Worm (Caenorhabditis elegans) whole organism, mixed stage, embryonic: Measurements from ENCODE around the gene T02H6.5.

Source experiments
- nhr-28 ChIP-seq: fragments of 150-350 bp; optimal IDR thresholded peaks from 2 replicates; lab custom pipeline; 2014; ENCODE audit warnings: missing biosample characterization, missing genetic modification characterization
- nhr-76 ChIP-seq: sonication (generic microtip); optimal IDR thresholded peaks from 2 replicates; lab custom pipeline; 2017; ENCODE audit warnings: missing biosample characterization, missing genetic modification characterization
- unc-62 ChIP-seq: fragments of 150-350 bp; optimal IDR thresholded peaks from 2 replicates; lab custom pipeline; 2014; ENCODE audit warnings: missing biosample characterization, missing genetic modification reagents, missing genetic modification characterization

DNA sequence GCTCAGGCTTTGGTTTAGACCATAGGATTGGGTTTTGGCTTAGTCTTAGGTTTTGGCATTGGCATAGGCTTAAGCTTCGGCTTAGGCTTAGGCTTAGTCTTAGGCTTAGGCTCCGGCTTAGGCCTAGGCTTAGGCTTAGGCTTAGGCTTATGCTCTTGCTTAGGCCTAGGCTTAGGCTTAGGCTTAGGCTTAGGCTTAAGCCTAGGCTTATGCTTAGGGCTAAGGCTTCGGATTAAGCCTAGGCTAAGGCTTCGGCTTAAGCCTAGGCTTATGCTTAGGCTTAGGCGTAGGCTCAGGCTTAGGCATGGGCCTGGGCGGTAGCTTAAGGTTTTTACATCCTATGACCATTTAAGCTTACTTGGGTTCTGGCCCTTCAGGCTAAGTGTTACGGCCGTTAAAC lies 33.6 kb upstream of the T02H6.5 start:
- TF ChIP-seq nhr-76 (tag; lab: Kevin White, UChicago) = no peak
- no peak for TF ChIP-seq unc-62 (GFP tag; lab: Kevin White, UChicago)
- no peak for TF ChIP-seq nhr-28 (tag; lab: Kevin White, UChicago)
